Worm (Caenorhabditis elegans): Measurements from ENCODE around the gene F20A1.4.

DNA sequence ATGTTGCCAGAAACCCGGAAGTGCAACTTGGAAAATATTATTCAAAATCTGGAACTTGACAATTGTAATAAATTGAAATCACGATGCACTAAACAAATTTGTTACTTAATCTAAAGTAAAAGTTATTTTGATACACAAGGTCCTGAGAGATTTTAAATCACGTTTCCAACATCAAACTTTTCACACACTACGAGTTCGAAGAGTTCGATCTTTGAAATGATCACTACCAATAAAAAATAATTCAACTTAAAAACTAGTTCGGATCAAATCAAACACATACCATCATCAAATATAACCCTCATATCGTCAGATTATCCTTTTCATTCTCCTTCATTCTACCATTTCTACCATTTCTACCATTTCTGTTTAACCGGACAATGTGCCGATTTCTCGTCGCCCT, 15.7 kb downstream of the F20A1.4 start, which contains the start of gene spig-10:
- TF ChIP-seq W03F9.2 (tag; optimal IDR thresholded peaks at IDR 0.05), result no peak
- TF ChIP-seq dao-5 (tag; optimal IDR thresholded peaks at IDR 0.05), result no peak
- TF ChIP-seq him-1 (tag; optimal IDR thresholded peaks at IDR 0.05), result no peak
